Worm (Caenorhabditis elegans) whole organism, L4/young adult: ENCODE data around the gene C27F2.9.
"Not testable (repeated sequence)": the region's sequence is repeated elsewhere in the genome, so short reads cannot be mapped to it uniquely, and the experiment has no call there.

Source experiments
- W03F9.2 ChIP-seq: fragments of 150-350 bp; optimal IDR thresholded peaks from 2 replicates; lab custom pipeline; 2014; ENCODE audit warnings: missing biosample characterization, missing genetic modification characterization
- dao-5 ChIP-seq: sonication (generic microtip); optimal IDR thresholded peaks from 2 replicates; lab custom pipeline; 2016; ENCODE audit warnings: missing genotype, missing genetic modification characterization, moderate library complexity, missing compliant biosample characterization
- him-1 ChIP-seq: sonication (generic microtip); optimal IDR thresholded peaks from 2 replicates; lab custom pipeline; 2016; ENCODE audit warnings: missing genotype, missing genetic modification reagents, missing genetic modification characterization, missing compliant biosample characterization

C27F2.9 gene

ce11 chrIII:4962886-4963285, at the start of gene C27F2.9:
C27F2.9 (minus strand) TSS chrIII:4963044.
- TF ChIP-seq dao-5 (tag; lab: Kevin White, UChicago) (no peak), him-1 (peak; percentile 85), W03F9.2 (tag; lab: Kevin White, UChicago) (peak; percentile 93)

DNA sequence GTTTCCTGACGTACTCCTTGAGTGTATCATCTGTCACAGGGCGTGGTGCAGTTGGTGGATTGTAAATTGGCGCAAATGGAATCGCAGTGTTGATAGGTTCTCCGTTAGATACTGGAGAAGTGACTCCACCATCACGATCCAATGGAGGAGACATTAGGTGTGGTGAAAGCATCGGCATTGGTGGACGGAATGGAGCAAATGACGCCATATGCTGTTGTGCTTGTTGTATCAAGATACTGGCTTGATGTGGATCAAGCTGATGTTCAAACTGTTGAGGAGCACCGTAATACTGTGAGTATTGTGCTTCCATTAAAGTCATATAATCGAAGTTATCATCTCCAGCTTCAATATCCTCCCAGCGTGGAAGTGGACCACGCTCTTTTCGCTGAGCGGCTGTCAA, 49.6 kb upstream of the C27F2.9 start:
- TF ChIP-seq dao-5 (tag; lab: Kevin White, UChicago): no peak

ce11 chrIII:5010723-5011122, 47.9 kb upstream of the C27F2.9 start:
- no peak for TF ChIP-seq dao-5 (tag; lab: Kevin White, UChicago)
- TF ChIP-seq W03F9.2 (tag; lab: Kevin White, UChicago): no peak
- TF ChIP-seq him-1: no peak

DNA sequence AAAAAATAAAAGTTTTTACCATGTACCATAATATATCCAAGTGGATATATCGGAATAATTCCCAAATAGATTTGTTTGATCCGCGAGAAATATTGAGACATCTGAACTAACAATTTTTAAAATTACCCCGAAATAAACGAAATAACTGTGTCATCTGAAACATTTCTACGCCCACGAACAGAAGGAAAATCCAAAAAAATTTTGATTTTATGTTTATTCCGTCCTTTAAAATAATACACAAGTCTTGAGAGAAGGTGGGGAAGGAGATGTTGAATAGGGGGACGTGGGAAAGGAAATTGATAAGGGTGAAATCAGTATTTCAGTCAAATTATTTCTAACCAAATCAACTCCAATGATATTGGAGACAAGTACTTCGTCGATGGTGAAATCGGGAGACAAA, 45.9 kb upstream of the C27F2.9 start, which contains the start of gene R144.11:
Gene R144.11 (minus strand): TSS at position 101 of the 400 bp plus-strand sequence.
- no peak for TF ChIP-seq W03F9.2 (tag; lab: Kevin White, UChicago)
- no peak for TF ChIP-seq him-1
- no peak for TF ChIP-seq dao-5 (tag; lab: Kevin White, UChicago)

- no peak for TF ChIP-seq dao-5 (tag; lab: Kevin White, UChicago)
- TF ChIP-seq him-1: no peak
- no peak for TF ChIP-seq W03F9.2 (tag; lab: Kevin White, UChicago)
Observed at ce11 chrIII:5006881-5007280, 44.0 kb upstream of the C27F2.9 start, which contains the start of gene R144.12. R144.12 (minus strand) TSS chrIII:5006981.

- TF ChIP-seq W03F9.2 (tag; lab: Kevin White, UChicago) (no peak), dao-5 (tag; lab: Kevin White, UChicago) (no peak), him-1 (no peak)
Observed at ce11 chrIII:5004621-5005020, 41.8 kb upstream of the C27F2.9 start, which contains the start of gene R144.6. R144.6 (minus strand) TSS chrIII:5004721.

DNA sequence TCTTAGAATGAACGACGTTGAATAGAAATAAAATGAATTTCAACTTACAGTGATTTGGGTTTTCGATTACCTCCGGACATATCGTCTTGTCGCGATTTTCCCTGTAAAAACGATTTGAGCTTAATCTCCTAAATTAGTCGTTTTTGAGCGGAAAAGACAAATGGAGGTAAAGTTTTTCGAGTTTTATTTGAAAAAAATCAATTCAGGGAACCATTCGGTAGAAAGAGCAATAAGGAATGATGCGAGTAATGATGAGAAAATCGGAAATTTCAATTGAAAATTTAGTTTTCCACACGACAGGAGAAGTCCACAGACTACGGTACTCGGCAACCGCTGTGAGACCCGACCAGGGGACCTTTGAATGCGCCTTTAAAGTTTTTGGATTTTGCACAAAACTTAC, 39.4 kb upstream of the C27F2.9 start, which contains the start of gene R144.10:
Gene R144.10 (minus strand): TSS at position 101 of the 400 bp plus-strand sequence.
- TF ChIP-seq him-1: no peak
- TF ChIP-seq dao-5 (tag; lab: Kevin White, UChicago): no peak
- TF ChIP-seq W03F9.2 (tag; lab: Kevin White, UChicago): no peak

ce11 chrIII:4998956-4999425, 36.1 kb upstream of the C27F2.9 start, which contains the start of gene smcr-8:
smcr-8 (plus strand) TSS chrIII:4999375.
- no peak for TF ChIP-seq him-1
- no peak for TF ChIP-seq dao-5 (tag; lab: Kevin White, UChicago)
- no peak for TF ChIP-seq W03F9.2 (tag; lab: Kevin White, UChicago)

ce11 chrIII:4998111-4998859, 35.4 kb upstream of the C27F2.9 start, which contains the start of gene tmem-131:
tmem-131 (minus strand) TSS chrIII:4998161.
- TF ChIP-seq W03F9.2 (tag; lab: Kevin White, UChicago) (no peak), dao-5 (tag; lab: Kevin White, UChicago) (no peak), him-1 (no peak)

ce11 chrIII:4987666-4988065, 24.8 kb upstream of the C27F2.9 start:
- TF ChIP-seq W03F9.2 (tag; lab: Kevin White, UChicago) (no peak), dao-5 (tag; lab: Kevin White, UChicago) (no peak), him-1 (no peak)

DNA sequence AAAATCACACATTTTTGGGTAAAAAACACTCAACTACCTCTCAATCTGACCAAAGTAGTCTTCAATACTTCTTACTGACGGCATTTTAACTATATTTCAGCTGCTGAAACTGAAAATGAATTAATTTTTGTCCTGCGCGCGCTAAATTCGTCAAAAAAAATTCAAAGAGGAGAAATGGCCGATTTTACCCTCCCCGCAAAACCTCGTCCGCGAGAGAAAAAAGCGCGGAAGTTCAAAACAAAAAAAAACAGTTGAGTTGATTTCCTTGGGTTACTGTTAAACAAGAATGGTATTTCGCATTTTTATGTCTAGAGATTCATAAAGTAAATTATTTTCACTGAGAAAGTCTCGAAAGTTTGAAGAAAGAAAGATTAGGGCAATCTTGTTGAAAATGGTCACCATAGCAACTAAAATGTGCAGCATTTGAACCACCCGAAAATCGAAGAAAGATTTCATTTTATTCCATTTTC, 24.0 kb upstream of the C27F2.9 start, which contains the start of the genes C27F2.10 and wdr-60:
Gene C27F2.10 (minus strand): TSS at position 109 of the 470 bp plus-strand sequence.
Gene wdr-60 (plus strand): TSS at position 420 of the 470 bp plus-strand sequence.
- TF ChIP-seq dao-5 (tag; lab: Kevin White, UChicago): no peak
- TF ChIP-seq him-1: no peak
- TF ChIP-seq W03F9.2 (tag; lab: Kevin White, UChicago): no peak

- TF ChIP-seq him-1 (no peak), dao-5 (tag; lab: Kevin White, UChicago) (no peak), W03F9.2 (tag; lab: Kevin White, UChicago) (no peak)
Observed at ce11 chrIII:4984444-4985086, 21.7 kb upstream of the C27F2.9 start, which contains the start of gene C27F2.7. C27F2.7 (minus strand) TSS chrIII:4984494.

DNA sequence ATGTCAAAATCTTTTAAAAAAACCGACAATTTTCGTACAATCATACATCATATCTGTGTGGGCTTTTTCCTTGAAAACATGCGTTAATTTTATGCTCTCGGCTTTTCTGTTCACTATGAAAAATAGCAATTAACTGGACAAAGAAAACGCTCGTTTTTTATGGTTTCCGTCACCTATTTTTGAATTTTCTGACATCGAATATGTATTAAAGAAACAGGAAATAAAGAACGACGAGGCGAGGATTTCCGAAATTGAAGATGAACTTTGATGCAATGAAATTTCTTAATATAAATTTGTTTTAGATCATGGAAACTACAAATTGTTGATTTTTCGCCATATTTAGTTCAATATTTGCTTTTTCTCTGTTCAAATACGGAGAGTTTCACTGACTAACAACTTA, 21.1 kb upstream of the C27F2.9 start:
- TF ChIP-seq W03F9.2 (tag; lab: Kevin White, UChicago): no peak

ce11 chrIII:4980367-4980766, 17.5 kb upstream of the C27F2.9 start, which contains the start of gene C27F2.6:
C27F2.6 (minus strand) TSS chrIII:4980467.
- TF ChIP-seq him-1; dao-5 (tag; lab: Kevin White, UChicago); W03F9.2 (tag; lab: Kevin White, UChicago): not testable (repeated sequence)
